Worm (Caenorhabditis elegans): ENCODE data around the gene F59A1.13.

DNA sequence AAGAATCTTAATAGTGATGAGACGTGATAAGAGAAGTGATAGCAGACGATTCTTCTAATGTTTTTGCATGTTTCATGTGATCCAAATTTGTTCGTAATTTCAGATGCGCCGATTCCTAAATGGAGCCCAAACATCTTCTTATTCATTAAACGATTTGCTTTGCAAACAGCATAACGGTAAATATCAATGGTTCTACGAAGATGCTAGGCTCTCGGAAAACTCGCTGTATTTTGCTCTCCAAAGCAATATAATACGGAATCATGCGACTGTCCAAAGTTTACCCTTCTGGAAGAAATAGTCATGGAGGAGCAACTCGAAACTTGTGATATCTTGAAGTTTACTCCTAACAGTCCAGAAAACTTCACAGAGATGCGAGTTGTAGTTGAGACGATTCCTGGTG lies 15.0 kb upstream of the F59A1.13 start, which contains the start of gene W06D12.6:
- no peak for TF ChIP-seq unc-62 (GFP tag; optimal IDR thresholded peaks at IDR 0.05)
- no peak for TF ChIP-seq ztf-11 (tag; optimal IDR thresholded peaks at IDR 0.05)
- no peak for TF ChIP-seq nhr-12 (tag; optimal IDR thresholded peaks at IDR 0.05)
- TF ChIP-seq lsy-2 (tag; optimal IDR thresholded peaks at IDR 0.05): no peak
- TF ChIP-seq sptf-1 (tag; optimal IDR thresholded peaks at IDR 0.05): no peak
- TF ChIP-seq blmp-1 (tag; optimal IDR thresholded peaks at IDR 0.05): no peak
- TF ChIP-seq nhr-76 (tag; optimal IDR thresholded peaks at IDR 0.05): no peak
- TF ChIP-seq nhr-28 (tag; optimal IDR thresholded peaks at IDR 0.05): no peak
- TF ChIP-seq mep-1 (tag; optimal IDR thresholded peaks at IDR 0.05): no peak
- TF ChIP-seq unc-120 (tag; optimal IDR thresholded peaks at IDR 0.05; ENCODE audit: poor library complexity, severe bottlenecking): no peak
- no peak for TF ChIP-seq bed-3 (GFP tag; optimal IDR thresholded peaks at IDR 0.05)
